Worm (Caenorhabditis elegans) whole organism, midembryonic: ENCODE data around the gene mob-2.

Experiments used
- T22C8.4 ChIP-seq: fragments of 200-800 bp; sonication (Bioruptor generic); IDR thresholded peaks from 2 replicates; pipeline ENCODE4 v1.3.6; 2022; ENCODE audit warnings: missing genetic modification characterization, missing compliant biosample characterization
- cog-1 ChIP-seq: sonication (generic microtip); optimal IDR thresholded peaks from 2 replicates; lab custom pipeline; 2016; ENCODE audit warnings: missing genetic modification characterization, missing compliant biosample characterization
- flt-1 ChIP-seq: fragments of 200-800 bp; sonication (Bioruptor generic); IDR thresholded peaks from 2 replicates; pipeline ENCODE4 v1.3.6; 2022; ENCODE audit warnings: missing genetic modification characterization, missing compliant biosample characterization
- klf-2 ChIP-seq: fragments of 200-800 bp; sonication (Bioruptor generic); conservative IDR thresholded peaks from 2 replicates; pipeline ENCODE4 v1.3.6; 2022; ENCODE audit warnings: missing genetic modification reagents, missing genetic modification characterization, missing compliant biosample characterization
- med-1 ChIP-seq: sonication (generic microtip); optimal IDR thresholded peaks from 2 replicates; lab custom pipeline; 2017; ENCODE audit warnings: missing genetic modification characterization, mild to moderate bottlenecking, missing compliant biosample characterization, antibody characterized with exemption, missing genetic modification reagents; ENCODE audit not compliant: insufficient read depth
- ref-1 ChIP-seq: fragments of 200-800 bp; sonication (Bioruptor generic); conservative IDR thresholded peaks from 2 replicates; pipeline ENCODE4 v1.3.6; 2022; ENCODE audit warnings: missing genetic modification reagents, missing genetic modification characterization, missing compliant biosample characterization
- tab-1 ChIP-seq: fragments of 200-800 bp; sonication (Bioruptor generic); IDR thresholded peaks from 2 replicates; pipeline ENCODE4 v1.3.6; 2022; ENCODE audit warnings: missing genetic modification characterization, missing compliant biosample characterization
- ztf-23 ChIP-seq: fragments of 200-800 bp; sonication (Bioruptor generic); IDR thresholded peaks from 2 replicates; pipeline ENCODE4 v1.3.6; 2022; ENCODE audit warnings: missing genetic modification reagents, missing genetic modification characterization, missing compliant biosample characterization
- ztf-29 ChIP-seq: fragments of 200-800 bp; sonication (Bioruptor generic); IDR thresholded peaks from 2 replicates; pipeline ENCODE4 v1.3.6; 2022; ENCODE audit warnings: missing genetic modification reagents, missing genetic modification characterization, missing compliant biosample characterization

mob-2 gene

DNA sequence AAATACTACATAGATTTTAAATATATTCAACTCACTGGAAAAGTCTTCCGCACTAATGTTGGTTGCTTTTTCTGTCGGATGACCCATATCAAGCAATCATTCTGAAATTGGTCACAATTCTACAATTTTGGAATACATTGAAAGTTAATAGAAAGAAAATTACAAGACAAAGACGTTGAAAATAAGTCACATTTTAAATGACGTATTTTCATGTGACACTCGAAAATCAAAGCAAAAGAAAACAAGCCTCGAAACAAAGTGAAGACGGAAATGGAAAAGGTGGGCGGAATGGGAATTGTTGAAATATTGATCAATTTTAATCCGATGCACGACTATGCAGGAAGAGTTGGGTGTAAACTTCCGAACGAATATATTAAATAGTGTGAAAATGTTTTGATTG is at the start of gene mob-2:
mob-2 (minus strand) TSS at position 101 of the 400 bp plus-strand sequence.
- TF ChIP-seq ztf-23 (GFP tag; lab: Robert Waterston, UW) (no peak), flt-1 (GFP tag; lab: Robert Waterston, UW) (no peak), ref-1 (GFP tag; lab: Robert Waterston, UW) (no peak), T22C8.4 (GFP tag; lab: Robert Waterston, UW) (no peak), med-1 (no peak), cog-1 (no peak), ztf-29 (no peak)

DNA sequence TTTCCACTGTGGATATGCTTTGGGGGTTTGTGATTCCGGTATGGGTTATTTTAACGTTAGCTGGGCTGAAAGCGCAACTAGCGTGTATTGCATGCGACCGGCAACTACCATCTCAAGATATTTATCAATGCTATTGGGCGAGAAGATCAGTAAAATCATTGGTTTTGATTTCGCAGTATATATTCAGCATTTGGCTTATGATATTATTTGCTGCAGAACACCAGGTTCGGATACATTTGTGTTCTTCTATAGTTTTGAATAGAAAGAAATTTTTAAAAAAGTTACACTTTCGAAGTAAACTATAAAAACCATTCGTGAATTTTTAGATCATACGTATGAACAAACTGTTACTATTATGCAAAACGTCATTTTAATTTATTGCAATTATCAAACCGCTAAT is 48.1 kb upstream of the mob-2 start:
- TF ChIP-seq klf-2 (GFP tag; lab: Robert Waterston, UW) (no peak), ztf-29 (no peak), med-1 (no peak), T22C8.4 (GFP tag; lab: Robert Waterston, UW) (no peak), tab-1 (GFP tag; lab: Robert Waterston, UW) (no peak), flt-1 (GFP tag; lab: Robert Waterston, UW) (no peak), ztf-23 (GFP tag; lab: Robert Waterston, UW) (no peak), ref-1 (GFP tag; lab: Robert Waterston, UW) (no peak), cog-1 (no peak)

DNA sequence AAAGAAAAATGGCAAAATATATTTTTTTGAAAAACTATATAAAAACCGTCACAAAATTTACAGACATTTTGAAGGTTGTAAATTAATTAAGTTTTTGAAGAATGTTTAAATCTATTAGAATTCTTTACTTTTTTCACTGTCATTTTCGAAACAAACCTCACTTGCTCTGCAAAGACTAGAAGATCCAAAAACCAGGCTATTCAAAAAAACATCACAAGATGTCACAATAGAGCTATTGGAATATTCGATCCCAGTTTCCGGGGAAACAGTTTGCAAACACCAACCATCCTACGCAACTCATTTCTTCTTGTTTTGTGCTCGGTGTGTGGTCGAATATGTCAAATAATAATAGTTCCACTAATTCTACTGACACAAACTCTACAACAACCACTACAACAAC is 46.9 kb upstream of the mob-2 start, which contains the start of gene R12H7.4:
R12H7.4 (plus strand) TSS at position 301 of the 400 bp plus-strand sequence.
- TF ChIP-seq klf-2 (GFP tag; lab: Robert Waterston, UW): no peak
- TF ChIP-seq T22C8.4 (GFP tag; lab: Robert Waterston, UW): no peak
- no peak for TF ChIP-seq flt-1 (GFP tag; lab: Robert Waterston, UW)
- no peak for TF ChIP-seq ref-1 (GFP tag; lab: Robert Waterston, UW)
- TF ChIP-seq cog-1: no peak
- no peak for TF ChIP-seq ztf-29
- TF ChIP-seq tab-1 (GFP tag; lab: Robert Waterston, UW): no peak
- TF ChIP-seq med-1: no peak
- no peak for TF ChIP-seq ztf-23 (GFP tag; lab: Robert Waterston, UW)

DNA sequence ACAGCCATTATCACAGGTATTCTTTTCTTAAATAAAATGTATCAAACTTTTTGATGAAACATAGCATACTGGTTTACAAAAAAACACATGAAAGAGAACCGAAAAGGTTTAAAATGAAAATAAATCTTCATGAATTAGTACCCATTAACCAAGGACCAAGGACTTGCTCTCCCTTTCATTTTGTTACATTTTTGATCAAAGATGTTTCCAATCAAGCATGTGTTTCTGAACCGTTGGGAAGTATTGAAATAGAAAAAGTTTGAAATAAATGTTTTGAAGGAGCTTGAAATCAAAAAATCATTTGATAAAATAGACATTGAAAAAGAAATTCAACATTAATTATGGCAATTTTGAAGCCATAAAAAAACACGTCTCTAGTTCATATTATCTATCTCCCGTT is 42.7 kb upstream of the mob-2 start:
- TF ChIP-seq flt-1 (GFP tag; lab: Robert Waterston, UW) (no peak), tab-1 (GFP tag; lab: Robert Waterston, UW) (no peak), ref-1 (GFP tag; lab: Robert Waterston, UW) (no peak), ztf-23 (GFP tag; lab: Robert Waterston, UW) (no peak)

DNA sequence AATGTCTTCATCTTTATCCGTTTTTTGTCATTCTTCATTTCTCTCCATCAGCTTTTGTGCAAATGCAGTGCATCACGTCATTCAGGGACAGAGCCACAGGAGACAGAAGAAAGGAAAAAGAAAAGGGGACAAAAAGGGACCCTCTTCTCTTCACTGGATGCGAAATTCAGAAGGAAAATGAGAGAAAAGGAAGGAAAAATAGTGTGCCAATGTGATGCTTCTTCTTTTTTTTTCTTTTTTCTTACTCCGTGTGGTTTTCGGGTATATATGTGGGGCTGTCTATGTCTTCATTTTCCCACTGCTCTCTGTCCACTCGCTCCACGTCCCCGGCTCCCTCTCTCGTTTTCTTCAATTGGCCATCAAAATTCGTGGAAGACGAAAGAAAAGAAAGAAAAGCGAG is 40.6 kb upstream of the mob-2 start:
- TF ChIP-seq cog-1: no peak
- no peak for TF ChIP-seq T22C8.4 (GFP tag; lab: Robert Waterston, UW)
- no peak for TF ChIP-seq tab-1 (GFP tag; lab: Robert Waterston, UW)
- TF ChIP-seq ref-1 (GFP tag; lab: Robert Waterston, UW): no peak
- no peak for TF ChIP-seq ztf-23 (GFP tag; lab: Robert Waterston, UW)
- no peak for TF ChIP-seq klf-2 (GFP tag; lab: Robert Waterston, UW)
- TF ChIP-seq ztf-29: no peak
- no peak for TF ChIP-seq flt-1 (GFP tag; lab: Robert Waterston, UW)
- no peak for TF ChIP-seq med-1

DNA sequence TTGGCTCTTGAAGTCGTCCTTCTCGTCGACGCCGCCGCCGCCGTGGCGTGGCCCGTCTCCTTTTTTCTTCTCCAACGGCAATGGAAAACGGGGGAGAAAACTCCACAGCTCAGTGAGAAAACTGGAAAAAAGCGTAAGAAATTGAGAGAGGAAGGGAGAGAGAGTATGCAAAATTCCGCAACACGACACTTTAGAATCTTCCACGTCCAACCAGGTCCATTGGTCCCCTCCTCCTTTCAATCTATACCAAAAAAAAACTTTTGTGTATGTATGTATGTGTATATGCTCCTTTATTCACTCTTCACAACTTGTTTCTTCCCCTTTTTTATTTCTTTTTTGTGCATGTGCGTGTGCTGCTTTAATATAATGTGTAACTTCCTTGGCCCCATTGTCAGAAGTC is 39.2 kb upstream of the mob-2 start:
- no peak for TF ChIP-seq ztf-23 (GFP tag; lab: Robert Waterston, UW)

DNA sequence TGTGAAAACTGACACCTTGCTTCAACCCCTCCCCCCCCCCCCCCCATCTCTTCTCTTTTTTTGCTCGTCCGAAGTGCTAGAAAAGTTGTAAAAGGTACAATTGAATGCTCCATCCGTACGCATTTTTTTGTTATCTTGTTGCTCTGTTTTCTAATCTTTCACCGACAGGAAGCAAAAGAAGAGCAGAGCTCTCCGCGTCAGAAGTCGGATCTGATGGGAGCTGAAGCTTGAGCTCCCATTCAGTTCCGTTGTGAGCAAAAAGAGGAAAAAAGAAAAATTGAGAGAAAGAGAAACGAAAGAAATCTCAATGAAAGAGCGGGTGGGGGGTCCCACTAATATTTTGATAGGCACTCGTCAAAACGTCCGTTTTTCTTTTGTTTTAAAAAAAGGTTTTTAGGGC is 37.0 kb upstream of the mob-2 start:
- TF ChIP-seq klf-2 (GFP tag; lab: Robert Waterston, UW): no peak
- TF ChIP-seq ztf-23 (GFP tag; lab: Robert Waterston, UW): no peak
- no peak for TF ChIP-seq ref-1 (GFP tag; lab: Robert Waterston, UW)
- no peak; the same call in 1 of the 2 replicates for TF ChIP-seq ztf-29
- no peak for TF ChIP-seq T22C8.4 (GFP tag; lab: Robert Waterston, UW)
- TF ChIP-seq med-1: no peak
- TF ChIP-seq cog-1: no peak
- TF ChIP-seq flt-1 (GFP tag; lab: Robert Waterston, UW): no peak
- TF ChIP-seq tab-1 (GFP tag; lab: Robert Waterston, UW): no peak

DNA sequence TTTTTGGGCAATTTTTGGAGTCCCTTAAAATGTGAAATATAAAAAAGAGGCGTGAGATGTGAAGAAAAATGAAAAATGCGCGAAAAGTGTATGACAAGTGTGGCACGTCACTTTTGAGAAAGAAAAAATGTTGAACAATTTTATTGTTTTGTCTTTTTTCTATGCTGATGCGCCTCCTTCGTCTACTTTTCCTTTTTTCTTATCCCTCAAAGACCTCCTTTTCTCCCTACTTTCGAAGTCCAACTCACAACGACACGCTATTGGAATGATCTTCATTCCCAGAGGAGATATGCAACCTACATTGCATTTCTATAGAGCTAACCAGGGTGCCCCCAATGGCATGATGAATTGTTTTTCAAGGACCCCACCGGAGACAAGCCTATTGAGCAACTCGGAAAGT is 36.1 kb upstream of the mob-2 start:
- TF ChIP-seq ref-1 (GFP tag; lab: Robert Waterston, UW) (no peak), flt-1 (GFP tag; lab: Robert Waterston, UW) (no peak), T22C8.4 (GFP tag; lab: Robert Waterston, UW) (no peak), klf-2 (GFP tag; lab: Robert Waterston, UW) (no peak), ztf-23 (GFP tag; lab: Robert Waterston, UW) (no peak), cog-1 (no peak)

DNA sequence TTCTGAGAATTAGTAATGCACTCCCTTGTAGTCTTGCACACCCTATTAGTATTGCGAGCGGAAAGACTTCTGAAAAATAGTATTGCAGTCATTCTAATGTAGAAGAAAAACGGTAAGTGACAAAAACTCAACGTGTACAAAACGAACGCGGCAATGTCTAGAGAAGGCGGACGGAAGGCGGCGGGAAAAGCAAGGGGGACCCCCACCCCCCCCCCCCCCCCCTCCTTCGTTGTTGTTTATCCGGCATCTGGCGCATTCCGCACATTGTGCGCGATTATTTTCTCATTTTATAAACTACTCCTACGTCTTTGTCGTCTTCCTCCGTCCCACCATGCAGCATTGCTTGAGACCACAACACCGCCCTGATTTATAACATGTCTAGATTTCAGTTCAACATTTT is 32.4 kb upstream of the mob-2 start:
- no peak for TF ChIP-seq ztf-29
- no peak for TF ChIP-seq med-1
- TF ChIP-seq ref-1 (GFP tag; lab: Robert Waterston, UW): no peak
- TF ChIP-seq cog-1: no peak
- no peak for TF ChIP-seq T22C8.4 (GFP tag; lab: Robert Waterston, UW)
- no peak for TF ChIP-seq tab-1 (GFP tag; lab: Robert Waterston, UW)
- TF ChIP-seq klf-2 (GFP tag; lab: Robert Waterston, UW): no peak
- no peak for TF ChIP-seq ztf-23 (GFP tag; lab: Robert Waterston, UW)
- TF ChIP-seq flt-1 (GFP tag; lab: Robert Waterston, UW): no peak

DNA sequence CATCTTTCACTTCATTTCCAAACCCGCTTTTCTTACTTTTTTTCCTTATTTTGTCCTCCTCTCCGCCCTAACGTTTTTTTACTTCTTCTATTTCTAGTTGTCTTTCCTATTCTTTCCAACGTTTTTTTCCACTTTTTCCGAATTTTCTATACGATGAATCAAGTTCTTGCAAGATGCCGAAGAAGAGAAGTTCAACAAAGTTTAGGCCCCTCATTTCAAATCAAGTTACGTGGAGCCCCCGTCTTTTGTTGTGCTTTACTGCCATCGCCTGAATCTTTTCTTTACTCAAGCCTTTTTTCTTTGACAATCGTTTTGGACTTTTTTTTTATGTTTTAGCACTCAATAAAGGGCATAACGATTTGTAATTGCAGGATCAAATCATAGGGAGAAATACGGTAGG is 31.5 kb upstream of the mob-2 start, which contains the start of gene unc-9:
unc-9 (plus strand) TSS at position 370 of the 400 bp plus-strand sequence.
- no peak for TF ChIP-seq ztf-23 (GFP tag; lab: Robert Waterston, UW)
- TF ChIP-seq ref-1 (GFP tag; lab: Robert Waterston, UW): no peak
- TF ChIP-seq cog-1: no peak
- TF ChIP-seq med-1: no peak
- no peak for TF ChIP-seq T22C8.4 (GFP tag; lab: Robert Waterston, UW)
- no peak for TF ChIP-seq tab-1 (GFP tag; lab: Robert Waterston, UW)
- TF ChIP-seq klf-2 (GFP tag; lab: Robert Waterston, UW): no peak
- TF ChIP-seq flt-1 (GFP tag; lab: Robert Waterston, UW): no peak
- no peak for TF ChIP-seq ztf-29
